Worm (Caenorhabditis elegans) whole organism, midembryonic: Measurements from ENCODE around the gene nhr-52.
"Not testable (repeated sequence)": the region's sequence is repeated elsewhere in the genome, so short reads cannot be mapped to it uniquely, and the experiment has no call there.

Source experiments
- T22C8.4 ChIP-seq: fragments of 200-800 bp; sonication (Bioruptor generic); IDR thresholded peaks from 2 replicates; pipeline ENCODE4 v1.3.6; 2022; ENCODE audit warnings: missing genetic modification characterization, missing compliant biosample characterization
- cog-1 ChIP-seq: sonication (generic microtip); optimal IDR thresholded peaks from 2 replicates; lab custom pipeline; 2016; ENCODE audit warnings: missing genetic modification characterization, missing compliant biosample characterization
- flt-1 ChIP-seq: fragments of 200-800 bp; sonication (Bioruptor generic); IDR thresholded peaks from 2 replicates; pipeline ENCODE4 v1.3.6; 2022; ENCODE audit warnings: missing genetic modification characterization, missing compliant biosample characterization
- klf-2 ChIP-seq: fragments of 200-800 bp; sonication (Bioruptor generic); conservative IDR thresholded peaks from 2 replicates; pipeline ENCODE4 v1.3.6; 2022; ENCODE audit warnings: missing genetic modification reagents, missing genetic modification characterization, missing compliant biosample characterization
- med-1 ChIP-seq: sonication (generic microtip); optimal IDR thresholded peaks from 2 replicates; lab custom pipeline; 2017; ENCODE audit warnings: missing genetic modification characterization, mild to moderate bottlenecking, missing compliant biosample characterization, antibody characterized with exemption, missing genetic modification reagents; ENCODE audit not compliant: insufficient read depth
- ref-1 ChIP-seq: fragments of 200-800 bp; sonication (Bioruptor generic); conservative IDR thresholded peaks from 2 replicates; pipeline ENCODE4 v1.3.6; 2022; ENCODE audit warnings: missing genetic modification reagents, missing genetic modification characterization, missing compliant biosample characterization
- tab-1 ChIP-seq: fragments of 200-800 bp; sonication (Bioruptor generic); IDR thresholded peaks from 2 replicates; pipeline ENCODE4 v1.3.6; 2022; ENCODE audit warnings: missing genetic modification characterization, missing compliant biosample characterization
- ztf-23 ChIP-seq: fragments of 200-800 bp; sonication (Bioruptor generic); IDR thresholded peaks from 2 replicates; pipeline ENCODE4 v1.3.6; 2022; ENCODE audit warnings: missing genetic modification reagents, missing genetic modification characterization, missing compliant biosample characterization
- ztf-29 ChIP-seq: fragments of 200-800 bp; sonication (Bioruptor generic); IDR thresholded peaks from 2 replicates; pipeline ENCODE4 v1.3.6; 2022; ENCODE audit warnings: missing genetic modification reagents, missing genetic modification characterization, missing compliant biosample characterization

The nhr-52 gene

DNA sequence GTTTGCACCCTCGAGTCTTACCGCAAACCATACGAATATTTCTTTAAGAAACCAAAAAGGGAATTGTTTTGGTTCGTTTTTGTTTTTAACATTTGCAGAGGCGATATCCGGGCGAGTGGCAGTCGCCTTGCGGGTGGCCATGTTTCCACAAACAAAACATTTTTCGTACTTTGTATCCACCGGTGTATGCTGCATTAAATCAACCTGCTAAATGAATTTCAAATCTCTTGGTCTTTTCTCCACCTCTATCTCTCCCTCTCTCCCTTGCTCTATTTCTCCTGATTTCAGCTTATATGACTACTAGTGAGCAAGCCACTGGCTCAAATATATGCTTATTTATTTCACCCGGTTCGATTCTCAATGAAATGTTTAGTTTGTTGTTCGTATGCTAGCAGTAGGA lies at the start of gene nhr-52:
TSS of gene nhr-52 (plus strand) at position 301 of the 400 bp plus-strand sequence.
- no peak for TF ChIP-seq klf-2
- no peak for TF ChIP-seq flt-1
- no peak for TF ChIP-seq ztf-29 (GFP tag; lab: Robert Waterston, UW)
- TF ChIP-seq cog-1 = no peak
- no peak for TF ChIP-seq tab-1

DNA sequence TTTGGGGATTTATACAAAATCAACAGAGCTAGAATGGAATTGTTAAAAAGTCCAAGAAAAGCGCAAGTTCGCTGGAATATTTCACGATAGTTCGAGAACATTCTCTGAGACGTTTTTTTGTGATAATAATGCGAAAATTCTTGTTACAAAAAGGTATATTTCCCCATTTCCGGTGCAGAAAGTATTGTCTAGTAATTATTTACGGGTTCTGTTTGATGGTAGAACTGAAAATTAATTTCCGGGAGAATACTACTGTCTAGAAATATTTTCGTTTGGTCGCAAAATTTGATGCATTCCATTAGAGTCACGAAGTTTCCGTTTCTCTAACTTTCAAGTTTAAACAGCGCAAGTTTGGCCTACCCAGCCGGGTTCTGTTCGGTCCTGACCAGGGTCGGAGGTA lies 47.8 kb upstream of the nhr-52 start, which contains the start of gene str-248:
TSS of gene str-248 (minus strand) at position 101 of the 400 bp plus-strand sequence.
- TF ChIP-seq T22C8.4 (GFP tag; lab: Robert Waterston, UW) = no peak
- TF ChIP-seq ztf-29 (GFP tag; lab: Robert Waterston, UW) = no peak
- no peak for TF ChIP-seq cog-1
- TF ChIP-seq klf-2 = no peak
- TF ChIP-seq med-1 (GFP tag; lab: Kevin White, UChicago) = no peak
- TF ChIP-seq flt-1 = no peak
- no peak for TF ChIP-seq ztf-23
- no peak for TF ChIP-seq tab-1
- TF ChIP-seq ref-1 (GFP tag; lab: Robert Waterston, UW) = no peak

DNA sequence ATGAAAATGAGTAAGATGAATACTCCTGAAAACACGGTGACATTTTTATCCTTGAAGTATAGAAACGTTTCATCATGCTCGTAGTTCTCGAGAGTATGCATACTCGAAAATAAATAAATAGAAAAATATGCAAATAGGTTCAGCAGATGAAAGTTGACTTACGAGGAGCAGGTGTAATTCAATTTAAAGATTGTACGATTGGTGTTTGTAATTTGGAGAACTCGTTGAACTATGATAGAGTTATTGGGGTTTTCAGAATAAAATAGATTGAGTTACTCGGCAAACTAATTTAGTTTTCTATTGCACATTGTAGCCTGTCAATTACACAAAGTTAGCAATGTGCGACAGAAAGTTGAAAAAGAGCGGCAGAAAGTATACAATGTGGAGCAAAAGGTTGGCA lies 38.5 kb upstream of the nhr-52 start, which contains the start of gene srz-44:
TSS of gene srz-44 (minus strand) at position 101 of the 400 bp plus-strand sequence.
- no peak for TF ChIP-seq ztf-29 (GFP tag; lab: Robert Waterston, UW)
- no peak for TF ChIP-seq T22C8.4 (GFP tag; lab: Robert Waterston, UW)
- TF ChIP-seq klf-2 = no peak
- TF ChIP-seq med-1 (GFP tag; lab: Kevin White, UChicago) = no peak
- TF ChIP-seq cog-1 = no peak
- no peak for TF ChIP-seq ztf-23
- TF ChIP-seq flt-1 = no peak
- no peak for TF ChIP-seq ref-1 (GFP tag; lab: Robert Waterston, UW)
- TF ChIP-seq tab-1 = no peak

DNA sequence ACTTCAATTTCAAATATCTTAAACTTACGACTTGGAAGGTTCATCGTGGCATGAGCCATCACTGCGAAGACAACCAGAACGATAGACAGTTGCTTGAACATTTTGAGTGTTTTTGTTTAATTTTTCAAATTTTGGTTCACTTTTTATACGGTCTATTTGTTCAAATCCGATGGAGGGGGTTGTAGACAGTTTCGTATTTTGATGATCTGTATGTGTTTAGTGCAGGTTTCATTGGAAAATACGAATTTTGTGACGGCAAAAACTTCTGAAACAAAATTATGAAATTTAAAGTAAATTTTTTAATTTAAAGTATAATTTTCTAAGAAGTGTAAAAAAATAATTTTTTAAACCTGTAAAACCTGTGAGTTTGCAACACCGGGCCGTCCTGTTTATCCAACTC lies 34.1 kb upstream of the nhr-52 start, which contains the start of gene C55A1.4:
TSS of gene C55A1.4 (minus strand) at position 101 of the 400 bp plus-strand sequence.
- TF ChIP-seq cog-1; med-1 (GFP tag; lab: Kevin White, UChicago); T22C8.4 (GFP tag; lab: Robert Waterston, UW): not testable (repeated sequence)

DNA sequence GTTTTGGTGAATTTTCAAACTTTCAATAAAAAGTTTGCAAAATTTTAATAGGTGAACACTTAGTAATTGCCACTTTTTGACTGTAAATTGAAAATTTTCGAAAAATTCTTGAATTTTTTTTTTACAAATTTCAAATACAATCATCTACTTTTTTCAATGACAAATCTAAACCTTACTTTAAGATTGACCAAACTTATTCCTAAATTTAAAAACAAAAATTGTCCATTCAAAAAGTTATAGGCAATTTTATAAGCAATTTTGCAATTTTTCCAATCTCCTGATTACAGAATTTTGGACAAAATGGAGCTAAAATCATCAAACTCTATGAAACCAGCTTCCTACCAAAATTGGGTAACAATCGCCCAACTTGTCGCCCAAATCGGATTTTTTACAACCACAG lies 32.7 kb upstream of the nhr-52 start, which contains the start of gene str-23:
TSS of gene str-23 (plus strand) at position 301 of the 400 bp plus-strand sequence.
- no peak for TF ChIP-seq ref-1 (GFP tag; lab: Robert Waterston, UW)
- TF ChIP-seq flt-1 = no peak

DNA sequence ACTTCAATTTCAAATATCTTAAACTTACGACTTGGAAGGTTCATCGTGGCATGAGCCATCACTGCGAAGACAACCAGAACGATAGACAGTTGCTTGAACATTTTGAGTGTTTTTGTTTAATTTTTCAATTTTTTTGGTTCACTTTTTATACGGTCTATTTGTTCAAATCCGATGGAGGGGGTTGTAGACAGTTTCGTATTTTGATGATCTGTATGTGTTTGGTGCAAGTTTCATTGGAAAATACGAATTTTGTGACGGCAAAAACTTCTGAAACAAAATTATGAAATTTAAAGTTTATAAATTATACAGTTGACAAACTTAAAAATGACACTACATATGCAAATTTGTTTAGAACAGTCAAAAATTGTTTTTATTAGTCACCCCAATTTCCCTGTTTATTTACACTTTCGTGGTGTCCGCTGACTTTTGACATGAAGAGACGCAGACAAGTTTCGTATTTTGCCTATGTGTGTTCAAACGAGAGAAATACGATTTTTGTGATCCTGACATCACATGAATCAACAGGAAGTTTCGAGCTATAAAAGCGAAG lies 29.7 kb upstream of the nhr-52 start, which contains the start of the genes C55A1.7 and C55A1.6:
TSS of gene C55A1.7 (minus strand) at position 101 of the 550 bp plus-strand sequence.
TSS of gene C55A1.6 (plus strand) at position 500 of the 550 bp plus-strand sequence.
- TF ChIP-seq ref-1 (GFP tag; lab: Robert Waterston, UW); tab-1; ztf-29 (GFP tag; lab: Robert Waterston, UW): not testable (repeated sequence)

DNA sequence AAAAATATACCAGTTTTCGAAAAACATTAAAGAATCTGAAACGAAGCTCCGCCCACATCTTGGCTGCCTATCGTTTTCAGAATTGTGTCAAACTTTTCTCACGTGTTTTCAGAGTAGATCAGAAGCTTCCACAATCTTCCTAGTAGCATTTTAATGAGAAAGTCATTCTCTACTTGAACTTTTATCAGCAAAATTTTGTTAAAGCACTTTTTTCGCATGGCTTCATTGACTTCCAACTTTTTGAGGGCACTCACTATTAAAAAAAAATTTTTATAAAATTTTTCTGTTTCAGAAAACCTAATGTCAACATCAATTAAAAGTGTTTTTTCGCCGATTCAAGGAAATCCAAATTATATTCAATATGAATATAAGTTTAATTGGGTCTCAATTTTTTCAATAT lies 27.2 kb upstream of the nhr-52 start, which contains the start of gene sru-42:
TSS of gene sru-42 (plus strand) at position 301 of the 400 bp plus-strand sequence.
- TF ChIP-seq med-1 (GFP tag; lab: Kevin White, UChicago) (no peak), ztf-29 (GFP tag; lab: Robert Waterston, UW) (no peak), T22C8.4 (GFP tag; lab: Robert Waterston, UW) (no peak), tab-1 (no peak), ztf-23 (no peak), ref-1 (GFP tag; lab: Robert Waterston, UW) (no peak), flt-1 (no peak), cog-1 (no peak), klf-2 (no peak)

DNA sequence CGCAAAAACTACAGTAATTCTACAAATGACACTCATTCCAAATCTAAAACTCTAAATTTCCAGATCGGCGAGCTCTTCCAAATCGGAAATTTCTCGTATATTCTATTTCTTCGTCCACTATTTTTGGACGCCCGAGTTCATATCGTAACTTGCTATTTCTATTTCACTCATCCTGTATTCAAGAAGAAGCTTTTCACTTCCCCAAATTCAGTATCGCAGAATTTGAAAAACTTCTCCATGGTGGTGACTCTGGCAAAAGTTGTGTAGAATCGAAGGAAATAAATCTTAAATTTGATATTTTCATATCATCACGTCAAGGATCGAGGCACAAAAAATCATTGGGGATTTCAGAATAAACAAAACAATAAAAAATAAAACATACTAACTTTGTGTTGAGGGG lies 25.2 kb upstream of the nhr-52 start:
- TF ChIP-seq ref-1 (GFP tag; lab: Robert Waterston, UW) (no peak), cog-1 (no peak), ztf-23 (no peak), flt-1 (no peak), ztf-29 (GFP tag; lab: Robert Waterston, UW) (no peak), klf-2 (no peak), med-1 (GFP tag; lab: Kevin White, UChicago) (no peak), T22C8.4 (GFP tag; lab: Robert Waterston, UW) (no peak), tab-1 (no peak)

DNA sequence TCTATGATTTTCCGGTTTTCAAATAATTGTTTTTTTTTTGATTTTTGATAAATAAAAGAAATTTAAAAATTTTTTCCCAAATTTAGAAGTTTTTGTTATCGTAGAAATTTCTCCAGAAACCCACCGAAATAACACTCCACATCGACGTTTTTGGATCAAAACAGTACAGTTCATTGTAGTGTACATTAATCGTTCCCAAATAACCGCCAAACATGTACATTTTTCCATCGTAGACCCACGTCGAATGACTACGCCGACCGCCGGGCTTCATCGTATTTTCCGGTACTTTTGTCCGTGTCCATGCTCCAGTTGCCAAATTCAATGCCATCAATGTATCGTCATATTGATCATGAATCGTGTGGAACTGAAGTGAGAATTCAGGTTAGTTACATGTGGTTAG lies 23.2 kb upstream of the nhr-52 start, which contains the start of gene F53E4.2:
TSS of gene F53E4.2 (plus strand) at position 301 of the 400 bp plus-strand sequence.
- TF ChIP-seq tab-1 (no peak), ztf-23 (no peak), ztf-29 (GFP tag; lab: Robert Waterston, UW) (no peak), klf-2 (no peak), T22C8.4 (GFP tag; lab: Robert Waterston, UW) (no peak), ref-1 (GFP tag; lab: Robert Waterston, UW) (no peak), cog-1 (no peak), med-1 (GFP tag; lab: Kevin White, UChicago) (no peak), flt-1 (no peak)

DNA sequence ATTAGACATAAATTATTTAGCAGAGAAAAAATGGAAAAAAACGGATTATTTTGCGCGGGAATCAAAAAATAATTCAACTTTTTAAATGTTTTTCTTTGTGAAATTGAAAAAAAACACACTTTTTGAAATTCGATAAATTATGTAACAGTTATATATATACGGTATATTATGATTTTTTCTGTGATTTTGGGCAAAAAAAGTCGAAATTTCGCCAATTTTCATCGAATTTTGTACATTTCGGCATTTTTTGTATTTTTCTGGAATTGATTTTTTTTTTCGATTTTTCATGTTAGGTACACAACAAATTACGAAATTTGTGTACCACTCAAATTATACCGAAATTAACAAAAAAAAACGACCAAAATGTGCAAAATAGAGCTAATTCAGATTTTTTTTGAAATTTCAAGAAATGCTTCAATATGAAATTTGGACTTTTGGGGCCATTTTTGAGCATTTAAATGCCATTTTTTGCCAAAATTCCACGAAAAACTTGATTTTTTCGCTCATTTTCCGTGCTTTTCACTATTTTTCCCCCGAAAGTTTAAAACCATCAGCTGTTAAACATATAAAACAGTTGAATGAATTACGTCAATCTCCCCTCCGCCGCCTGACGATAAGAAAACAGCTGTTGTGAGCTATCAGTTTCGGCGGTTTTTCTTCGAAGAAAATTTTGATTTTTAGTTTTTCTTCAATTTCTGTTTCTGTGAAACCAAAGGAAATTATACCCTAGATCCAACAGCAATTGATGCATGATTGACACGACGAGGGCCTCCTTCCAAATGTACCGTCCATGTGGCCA lies 18.9 kb upstream of the nhr-52 start:
- TF ChIP-seq tab-1 (no peak), med-1 (GFP tag; lab: Kevin White, UChicago) (no peak), T22C8.4 (GFP tag; lab: Robert Waterston, UW) (no peak), flt-1 (no peak), ztf-23 (no peak), klf-2 (no peak), cog-1 (no peak), ref-1 (GFP tag; lab: Robert Waterston, UW) (no peak), ztf-29 (GFP tag; lab: Robert Waterston, UW) (no peak)
